Worm (Caenorhabditis elegans) whole organism, L3 larva: ENCODE data around the gene Y69F12A.1.

Source experiments
- ceh-9 ChIP-seq: sonication (generic microtip); optimal IDR thresholded peaks from 2 replicates; lab custom pipeline; 2018; ENCODE audit warnings: missing biosample characterization, missing genetic modification characterization
- daf-12 ChIP-seq: fragments of 150-350 bp; optimal IDR thresholded peaks from 2 replicates; lab custom pipeline; 2014; ENCODE audit warnings: missing biosample characterization, missing genetic modification reagents, missing genetic modification characterization
- eor-1 ChIP-seq, 2 experiments: fragments of 150-350 bp; optimal IDR thresholded peaks; 2 replicates each; lab custom pipeline; 2014 to 2018; ENCODE audit warnings: missing biosample characterization in 2 of 2, missing genetic modification characterization in 2 of 2
- nhr-25 ChIP-seq: sonication (generic microtip); optimal IDR thresholded peaks from 2 replicates; lab custom pipeline; 2017; ENCODE audit warnings: missing biosample characterization, missing genetic modification characterization
- tbx-2 ChIP-seq: sonication (generic microtip); optimal IDR thresholded peaks from 2 replicates; lab custom pipeline; 2016; ENCODE audit warnings: mild to moderate bottlenecking, missing genetic modification characterization, missing compliant biosample characterization
- unc-62 ChIP-seq: fragments of 150-350 bp; sonication (generic microtip); optimal IDR thresholded peaks from 4 replicates; lab custom pipeline; 2014; ENCODE audit warnings: missing biosample characterization, missing genetic modification reagents, missing genetic modification characterization

ce11 chrIII:7494850-7495314 is 38.1 kb downstream of the Y69F12A.1 start:
- TF ChIP-seq ceh-9 (tag; lab: Kevin White, UChicago) (no peak), tbx-2 (tag; lab: Kevin White, UChicago) (no peak), daf-12 (tag; lab: Kevin White, UChicago) (no peak), unc-62 (GFP tag; lab: Kevin White, UChicago) (no peak), nhr-25 (no peak), eor-1 (tag; optimal IDR thresholded peaks at IDR 0.05; lab: Kevin White, UChicago) (no peak)
